Worm (Caenorhabditis elegans) whole organism, L3 larva: ENCODE measurements around the gene srh-173.

Source experiments
- R02D3.7 ChIP-seq: fragments of 150-350 bp; optimal IDR thresholded peaks from 2 replicates; lab custom pipeline; 2014; ENCODE audit warnings: missing biosample characterization, missing genetic modification characterization
- ZK546.5 ChIP-seq: sonication (generic microtip); optimal IDR thresholded peaks from 2 replicates; lab custom pipeline; 2017; ENCODE audit warnings: missing biosample characterization, missing genetic modification characterization
- aly-2 ChIP-seq: fragments of 150-350 bp; optimal IDR thresholded peaks from 2 replicates; lab custom pipeline; 2014; ENCODE audit warnings: missing biosample characterization, missing genetic modification characterization
- ceh-16 ChIP-seq: sonication (generic microtip); optimal IDR thresholded peaks from 2 replicates; lab custom pipeline; 2017; ENCODE audit warnings: missing biosample characterization, missing genetic modification characterization
- ceh-28 ChIP-seq: fragments of 150-350 bp; optimal IDR thresholded peaks from 2 replicates; lab custom pipeline; 2014; ENCODE audit warnings: missing biosample characterization, missing genetic modification reagents, missing genetic modification characterization
- ceh-82 ChIP-seq: fragments of 150-350 bp; optimal IDR thresholded peaks from 2 replicates; lab custom pipeline; 2014; ENCODE audit warnings: missing biosample characterization, missing genetic modification characterization
- ceh-9 ChIP-seq: sonication (generic microtip); optimal IDR thresholded peaks from 2 replicates; lab custom pipeline; 2018; ENCODE audit warnings: missing biosample characterization, missing genetic modification characterization
- egl-27 ChIP-seq: sonication (generic microtip); optimal IDR thresholded peaks from 4 replicates; lab custom pipeline; 2017; ENCODE audit warnings: missing biosample characterization, missing genetic modification reagents, missing genetic modification characterization
- egl-5 ChIP-seq: fragments of 150-350 bp; optimal IDR thresholded peaks from 2 replicates; lab custom pipeline; 2017; ENCODE audit warnings: missing biosample characterization, missing genetic modification reagents, missing genetic modification characterization, inconsistent platforms
- elt-1 ChIP-seq: fragments of 150-350 bp; optimal IDR thresholded peaks from 2 replicates; lab custom pipeline; 2014; ENCODE audit warnings: missing biosample characterization, missing genetic modification characterization
- elt-2 ChIP-seq: sonication (generic microtip); optimal IDR thresholded peaks from 2 replicates; lab custom pipeline; 2016; ENCODE audit warnings: missing genetic modification reagents, mild to moderate bottlenecking, missing genetic modification characterization, missing compliant biosample characterization
- elt-3 ChIP-seq, 3 experiments: fragments of 150-350 bp in 1 of 3; sonication (generic microtip) in 2 of 3; optimal IDR thresholded peaks; 2 replicates in 2 of 3; 4 replicates in 1 of 3; lab custom pipeline; 2014 to 2017; ENCODE audit warnings: missing biosample characterization in 3 of 3, missing genetic modification characterization in 3 of 3
- eor-1 ChIP-seq, 2 experiments: fragments of 150-350 bp; optimal IDR thresholded peaks; 2 replicates each; lab custom pipeline; 2014 to 2018; ENCODE audit warnings: missing biosample characterization in 2 of 2, missing genetic modification characterization in 2 of 2
- fkh-10 ChIP-seq: sonication (generic microtip); optimal IDR thresholded peaks from 2 replicates; lab custom pipeline; 2017; ENCODE audit warnings: missing biosample characterization, missing genetic modification reagents, missing genetic modification characterization
- fkh-2 ChIP-seq: fragments of 150-350 bp; optimal IDR thresholded peaks from 2 replicates; lab custom pipeline; 2014; ENCODE audit warnings: missing biosample characterization, missing genetic modification reagents, missing genetic modification characterization
- hmg-11 ChIP-seq: sonication (generic microtip); optimal IDR thresholded peaks from 2 replicates; lab custom pipeline; 2016; ENCODE audit warnings: missing genetic modification characterization, missing compliant biosample characterization
- jun-1 ChIP-seq: fragments of 150-350 bp; optimal IDR thresholded peaks from 2 replicates; lab custom pipeline; 2014; ENCODE audit warnings: missing biosample characterization, missing genetic modification reagents, missing genetic modification characterization
- lin-15B ChIP-seq: fragments of 150-350 bp; optimal IDR thresholded peaks from 2 replicates; lab custom pipeline; 2014; ENCODE audit warnings: missing biosample characterization, missing genetic modification characterization
- lin-39 ChIP-seq: fragments of 150-350 bp; optimal IDR thresholded peaks from 2 replicates; lab custom pipeline; 2018; ENCODE audit warnings: missing biosample characterization, missing genetic modification reagents, missing genetic modification characterization
- mdl-1 ChIP-seq: fragments of 150-350 bp; optimal IDR thresholded peaks from 2 replicates; lab custom pipeline; 2014; ENCODE audit warnings: missing biosample characterization, missing genetic modification characterization
- mml-1 ChIP-seq: fragments of 150-350 bp; sonication (generic microtip); optimal IDR thresholded peaks from 3 replicates; lab custom pipeline; 2014; ENCODE audit warnings: missing biosample characterization, missing genetic modification characterization
- nfya-1 ChIP-seq: sonication (generic microtip); optimal IDR thresholded peaks from 2 replicates; lab custom pipeline; 2017; ENCODE audit warnings: missing genetic modification characterization, mild to moderate bottlenecking, missing compliant biosample characterization, antibody characterized with exemption, moderate library complexity; ENCODE audit not compliant: insufficient read depth
- nhr-11 ChIP-seq: fragments of 150-350 bp; optimal IDR thresholded peaks from 2 replicates; lab custom pipeline; 2014; ENCODE audit warnings: missing biosample characterization, missing genetic modification characterization
- nhr-12 ChIP-seq: fragments of 150-350 bp; optimal IDR thresholded peaks from 2 replicates; lab custom pipeline; 2014; ENCODE audit warnings: missing biosample characterization, missing genetic modification characterization
- nhr-23 ChIP-seq: fragments of 150-350 bp; optimal IDR thresholded peaks from 2 replicates; lab custom pipeline; 2014; ENCODE audit warnings: missing biosample characterization, missing genetic modification reagents, missing genetic modification characterization
- nhr-237 ChIP-seq: fragments of 150-350 bp; optimal IDR thresholded peaks from 2 replicates; lab custom pipeline; 2014; ENCODE audit warnings: missing biosample characterization, missing genetic modification characterization
- nhr-28 ChIP-seq: fragments of 150-350 bp; optimal IDR thresholded peaks from 2 replicates; lab custom pipeline; 2014; ENCODE audit warnings: missing biosample characterization, missing genetic modification characterization
- nhr-67 ChIP-seq: fragments of 150-350 bp; optimal IDR thresholded peaks from 2 replicates; lab custom pipeline; 2014; ENCODE audit warnings: missing biosample characterization, missing genetic modification characterization
- nhr-76 ChIP-seq: fragments of 150-350 bp; sonication (generic microtip); optimal IDR thresholded peaks from 5 replicates; lab custom pipeline; 2014; ENCODE audit warnings: missing biosample characterization, missing genetic modification characterization
- pha-4 ChIP-seq: fragments of 150-350 bp; optimal IDR thresholded peaks from 2 replicates; lab custom pipeline; 2014; ENCODE audit warnings: missing biosample characterization, missing genetic modification reagents, missing genetic modification characterization
- pqm-1 ChIP-seq: fragments of 150-350 bp; optimal IDR thresholded peaks from 2 replicates; lab custom pipeline; 2017; ENCODE audit warnings: missing biosample characterization, missing genetic modification characterization, inconsistent platforms
- sea-2 ChIP-seq: fragments of 150-350 bp; sonication (generic microtip); optimal IDR thresholded peaks from 4 replicates; lab custom pipeline; 2014; ENCODE audit warnings: missing biosample characterization, missing genetic modification reagents, missing genetic modification characterization
- skn-1 ChIP-seq: fragments of 150-350 bp; optimal IDR thresholded peaks from 2 replicates; lab custom pipeline; 2014; ENCODE audit warnings: missing biosample characterization, missing genetic modification characterization
- snpc-4 ChIP-seq: fragments of 150-350 bp; optimal IDR thresholded peaks from 2 replicates; lab custom pipeline; 2014; ENCODE audit warnings: missing biosample characterization, missing genetic modification characterization
- tbx-2 ChIP-seq: sonication (generic microtip); optimal IDR thresholded peaks from 2 replicates; lab custom pipeline; 2016; ENCODE audit warnings: mild to moderate bottlenecking, missing genetic modification characterization, missing compliant biosample characterization
- zag-1 ChIP-seq: fragments of 150-350 bp; optimal IDR thresholded peaks from 2 replicates; lab custom pipeline; 2014; ENCODE audit warnings: missing biosample characterization, missing genetic modification characterization
- ztf-11 ChIP-seq: fragments of 150-350 bp; optimal IDR thresholded peaks from 2 replicates; lab custom pipeline; 2014; ENCODE audit warnings: missing biosample characterization, missing genetic modification characterization
- ztf-4 ChIP-seq: fragments of 150-350 bp; optimal IDR thresholded peaks from 2 replicates; lab custom pipeline; 2014; ENCODE audit warnings: missing biosample characterization, missing genetic modification characterization

The srh-173 gene

ce11 chrV:19998203-19998836, 25.2 kb downstream of the srh-173 start:
- no peak for TF ChIP-seq ceh-9 (tag; lab: Kevin White, UChicago)
- peak; percentile 78 for TF ChIP-seq ceh-28 (tag; lab: Kevin White, UChicago)

DNA sequence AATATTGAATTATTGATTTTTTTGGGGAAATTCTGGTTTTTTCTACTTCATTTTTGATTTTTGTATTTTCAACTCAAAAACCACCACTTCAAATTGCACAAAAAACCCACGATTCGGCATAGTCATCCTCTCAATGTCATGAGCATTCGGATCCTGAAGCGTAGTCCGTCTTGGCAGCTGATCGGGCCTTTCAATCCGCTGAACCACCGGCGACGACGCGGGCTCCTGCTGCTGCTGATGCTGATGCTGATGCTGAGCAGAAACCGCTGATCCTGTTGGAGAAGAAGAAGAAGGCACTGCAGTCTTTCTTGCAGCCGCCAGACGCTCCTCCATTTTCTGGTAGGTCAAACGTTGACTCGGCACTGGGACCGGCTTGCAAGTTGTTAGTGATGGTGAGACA, 26.0 kb downstream of the srh-173 start:
- no peak for TF ChIP-seq nhr-12 (tag; lab: Kevin White, UChicago)
- no peak for TF ChIP-seq ceh-9 (tag; lab: Kevin White, UChicago)
- TF ChIP-seq, all 47 proteins: peak for 0

DNA sequence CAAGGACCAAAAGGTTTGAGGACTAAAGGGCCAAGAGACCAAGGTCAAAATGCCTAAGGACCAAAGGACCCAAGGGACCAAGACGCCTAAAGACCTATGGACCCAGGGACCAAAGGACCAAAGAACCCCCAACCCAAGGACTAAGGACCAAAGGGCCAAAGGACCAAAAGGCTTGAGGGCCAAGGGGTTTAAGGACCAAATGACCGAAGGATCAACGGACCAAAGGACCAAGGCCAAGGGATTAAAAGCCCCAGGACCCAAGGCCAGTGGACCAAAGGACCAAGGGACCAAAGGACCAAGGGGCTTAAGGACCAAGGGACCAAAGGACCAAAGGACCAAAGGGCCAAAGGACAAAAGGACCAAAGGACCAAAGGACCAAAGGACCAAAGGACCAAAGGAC, 26.7 kb downstream of the srh-173 start:
- TF ChIP-seq jun-1 (tag; lab: Kevin White, UChicago) (no peak), ztf-11 (tag; lab: Kevin White, UChicago) (no peak), nhr-67 (tag; lab: Kevin White, UChicago) (no peak), ZK546.5 (no peak), elt-1 (tag; lab: Kevin White, UChicago) (no peak), elt-2 (no peak), ceh-16 (no peak), pha-4 (no peak)

ce11 chrV:20000639-20001038, 27.6 kb downstream of the srh-173 start:
- TF ChIP-seq elt-1 (tag; lab: Kevin White, UChicago) (no peak), jun-1 (tag; lab: Kevin White, UChicago) (no peak), nhr-67 (tag; lab: Kevin White, UChicago) (no peak), elt-3 (tag; optimal IDR thresholded peaks at IDR 0.05; lab: Kevin White, UChicago) (no peak), fkh-2 (tag; lab: Kevin White, UChicago) (no peak), ceh-82 (tag; lab: Kevin White, UChicago) (no peak), nhr-12 (tag; lab: Kevin White, UChicago) (no peak), ceh-28 (tag; lab: Kevin White, UChicago) (no peak), egl-27 (tag; lab: Kevin White, UChicago) (no peak), ztf-11 (tag; lab: Kevin White, UChicago) (no peak), snpc-4 (tag; lab: Kevin White, UChicago) (no peak), zag-1 (tag; lab: Kevin White, UChicago) (no peak), hmg-11 (no peak), nhr-11 (no peak), egl-5 (tag; lab: Kevin White, UChicago) (no peak), mdl-1 (tag; lab: Kevin White, UChicago) (no peak), nhr-28 (tag; lab: Kevin White, UChicago) (no peak), nhr-23 (tag; lab: Kevin White, UChicago) (no peak), R02D3.7 (tag; lab: Kevin White, UChicago) (no peak), mml-1 (tag; lab: Kevin White, UChicago) (no peak)
- TF ChIP-seq, all 47 proteins: peak for 0

ce11 chrV:20002194-20002593, 29.1 kb downstream of the srh-173 start:
- no peak for TF ChIP-seq pha-4
- TF ChIP-seq elt-2: no peak
- no peak for TF ChIP-seq nhr-67 (tag; lab: Kevin White, UChicago)
- TF ChIP-seq ceh-28 (tag; lab: Kevin White, UChicago): no peak
- TF ChIP-seq lin-15B (tag; lab: Kevin White, UChicago): no peak
- no peak for TF ChIP-seq pqm-1

- peak; percentile 7 for TF ChIP-seq elt-2
- peak; percentile 12 for TF ChIP-seq pha-4
- TF ChIP-seq R02D3.7 (tag; lab: Kevin White, UChicago): no peak
- TF ChIP-seq, all 47 proteins: peak for 2
These were observed 31.3 kb downstream of the srh-173 start, which contains the start of gene unc-51 for ce11 chrV:20004385-20004784. TSS of gene unc-51 (minus strand) at chrV:20004485.

- TF ChIP-seq nhr-76 (tag; lab: Kevin White, UChicago) (no peak), lin-39 (tag; lab: Kevin White, UChicago) (peak; percentile 87), mdl-1 (tag; lab: Kevin White, UChicago) (peak; percentile 65), ceh-82 (tag; lab: Kevin White, UChicago) (peak; percentile 17), elt-1 (tag; lab: Kevin White, UChicago) (no peak), fkh-2 (tag; lab: Kevin White, UChicago) (no peak), aly-2 (no peak), elt-2 (peak; percentile 50), ceh-28 (tag; lab: Kevin White, UChicago) (peak; percentile 90), zag-1 (tag; lab: Kevin White, UChicago) (no peak), eor-1 (tag; optimal IDR thresholded peaks at IDR 0.05; lab: Kevin White, UChicago) (no peak), nfya-1 (tag; lab: Kevin White, UChicago) (peak; percentile 89), skn-1 (tag; lab: Kevin White, UChicago) (no peak), nhr-237 (tag; lab: Kevin White, UChicago) (no peak), R02D3.7 (tag; lab: Kevin White, UChicago) (peak; percentile 37), pha-4 (peak; percentile 74), nhr-23 (tag; lab: Kevin White, UChicago) (peak; percentile 42), fkh-10 (peak; percentile 68), ztf-4 (tag; lab: Kevin White, UChicago) (no peak), sea-2 (peak; percentile 30), tbx-2 (tag; lab: Kevin White, UChicago) (peak; percentile 13), lin-15B (tag; lab: Kevin White, UChicago) (peak; percentile 7)
These were observed 32.6 kb downstream of the srh-173 start for ce11 chrV:20005724-20006132.
